Fruit fly (Drosophila melanogaster) whole organism, embryonic: ENCODE results near the gene hob.

Source experiments
- Bdp1 ChIP-seq: fragments of 200-800 bp; sonication (Bioruptor generic); optimal IDR thresholded peaks from 3 replicates; lab custom pipeline; 2016; ENCODE audit warnings: missing biosample characterization, missing genetic modification characterization
- Bgb ChIP-seq: fragments of 200-800 bp; sonication (Bioruptor generic); IDR thresholded peaks from 2 replicates; pipeline ENCODE4 v1.3.6; 2022; ENCODE audit warnings: missing biosample characterization, missing genetic modification characterization; ENCODE audit not compliant: partially characterized antibody
- BtbVII ChIP-seq: fragments of 200-800 bp; sonication (Bioruptor generic); optimal IDR thresholded peaks from 3 replicates; lab custom pipeline; 2017; ENCODE audit warnings: missing biosample characterization, mild to moderate bottlenecking, missing genetic modification characterization
- CG10366 ChIP-seq: fragments of 200-800 bp; sonication (Bioruptor generic); IDR thresholded peaks from 2 replicates; pipeline ENCODE4 v1.3.6; 2022; ENCODE audit warnings: missing biosample characterization, missing genetic modification characterization
- CG10959 ChIP-seq: fragments of 200-800 bp; sonication (Bioruptor generic); IDR thresholded peaks from 2 replicates; pipeline ENCODE4 v1.3.6; 2022; ENCODE audit warnings: missing biosample characterization, missing genetic modification characterization
- CG11085 ChIP-seq: fragments of 200-800 bp; sonication (Bioruptor generic); IDR thresholded peaks from 2 replicates; pipeline ENCODE4 v1.3.6; 2022; ENCODE audit warnings: missing biosample characterization, missing genetic modification characterization
- CG11456 ChIP-seq: fragments of 200-800 bp; sonication (Bioruptor generic); IDR thresholded peaks from 3 replicates; pipeline ENCODE4 v1.3.6; 2022; ENCODE audit warnings: missing biosample characterization, missing genetic modification characterization
- CG15514 ChIP-seq: fragments of 200-800 bp; sonication (Bioruptor generic); optimal IDR thresholded peaks from 3 replicates; lab custom pipeline; 2017; ENCODE audit warnings: missing biosample characterization, missing genetic modification characterization, mild to moderate bottlenecking, moderate library complexity, missing genetic modification reagents
- CG15696 ChIP-seq: fragments of 200-800 bp; sonication (Bioruptor generic); optimal IDR thresholded peaks from 2 replicates; lab custom pipeline; 2019; ENCODE audit warnings: missing biosample characterization, mild to moderate bottlenecking, missing genetic modification characterization, moderate library complexity
- CG1602 ChIP-seq: fragments of 200-800 bp; sonication (Bioruptor generic); optimal IDR thresholded peaks from 3 replicates; lab custom pipeline; 2016; ENCODE audit warnings: missing biosample characterization, missing genetic modification characterization
- CG1647 ChIP-seq: fragments of 200-800 bp; sonication (Bioruptor generic); optimal IDR thresholded peaks from 3 replicates; lab custom pipeline; 2016; ENCODE audit warnings: missing biosample characterization, missing genetic modification characterization
- CG16813 ChIP-seq: fragments of 200-800 bp; sonication (Bioruptor generic); IDR thresholded peaks from 3 replicates; pipeline ENCODE4 v1.3.6; 2022; ENCODE audit warnings: missing biosample characterization, missing genetic modification characterization; ENCODE audit not compliant: partially characterized antibody
- CG17568 ChIP-seq: fragments of 200-800 bp; sonication (Bioruptor generic); optimal IDR thresholded peaks from 2 replicates; lab custom pipeline; 2018; ENCODE audit warnings: missing biosample characterization, mild to moderate bottlenecking, missing genetic modification characterization, moderate library complexity
- CG17829 ChIP-seq: fragments of 200-800 bp; optimal IDR thresholded peaks from 2 replicates; lab custom pipeline; 2019; ENCODE audit warnings: missing biosample characterization, mild to moderate bottlenecking, missing genetic modification characterization, moderate library complexity
- CG1792 ChIP-seq: fragments of 200-800 bp; sonication (Bioruptor generic); optimal IDR thresholded peaks from 2 replicates; lab custom pipeline; 2016; ENCODE audit warnings: missing biosample characterization, missing genetic modification characterization
- CG1832 ChIP-seq: fragments of 200-800 bp; sonication (Bioruptor generic); optimal IDR thresholded peaks from 2 replicates; lab custom pipeline; 2017; ENCODE audit warnings: missing biosample characterization, mild to moderate bottlenecking, missing genetic modification characterization, inconsistent platforms
- CG2678 ChIP-seq: fragments of 200-800 bp; sonication (Bioruptor generic); optimal IDR thresholded peaks from 3 replicates; lab custom pipeline; 2019; ENCODE audit warnings: missing biosample characterization, mild to moderate bottlenecking, missing genetic modification characterization, moderate library complexity
- CG31388 ChIP-seq: fragments of 200-800 bp; sonication (Bioruptor generic); optimal IDR thresholded peaks from 2 replicates; lab custom pipeline; 2016; ENCODE audit warnings: missing biosample characterization, missing genetic modification characterization
- CG32532 ChIP-seq: fragments of 200-800 bp; sonication (Bioruptor generic); IDR thresholded peaks from 2 replicates; pipeline ENCODE4 v1.3.6; 2022; ENCODE audit warnings: missing biosample characterization, missing genetic modification characterization
- CG6254 ChIP-seq: fragments of 200-800 bp; sonication (Bioruptor generic); optimal IDR thresholded peaks from 3 replicates; lab custom pipeline; 2017; ENCODE audit warnings: mild to moderate bottlenecking, missing biosample characterization, missing genetic modification reagents, missing genetic modification characterization
- CG7745 ChIP-seq: fragments of 200-800 bp; sonication (Bioruptor generic); optimal IDR thresholded peaks from 2 replicates; lab custom pipeline; 2018; ENCODE audit warnings: missing biosample characterization, mild to moderate bottlenecking, missing genetic modification characterization, moderate library complexity
- CG7786 ChIP-seq: fragments of 200-800 bp; sonication (Bioruptor generic); optimal IDR thresholded peaks from 2 replicates; lab custom pipeline; 2016; ENCODE audit warnings: missing biosample characterization, missing genetic modification characterization
- CG9817 ChIP-seq: fragments of 200-800 bp; sonication (Bioruptor generic); optimal IDR thresholded peaks from 2 replicates; lab custom pipeline; 2018; ENCODE audit warnings: missing biosample characterization, mild to moderate bottlenecking, missing genetic modification characterization, moderate library complexity
- Dll ChIP-seq: fragments of 200-800 bp; sonication (Bioruptor generic); IDR thresholded peaks from 4 replicates; pipeline ENCODE4 v1.3.6; 2022; ENCODE audit warnings: missing biosample characterization, missing genetic modification characterization; ENCODE audit not compliant: partially characterized antibody
- ERR ChIP-seq: fragments of 200-800 bp; sonication (Bioruptor generic); optimal IDR thresholded peaks from 2 replicates; lab custom pipeline; 2016; ENCODE audit warnings: missing biosample characterization, missing genetic modification characterization
- GATAe ChIP-seq: fragments of 200-800 bp; sonication (Bioruptor generic); conservative IDR thresholded peaks from 2 replicates; pipeline ENCODE4 v1.3.6; 2022; ENCODE audit warnings: missing biosample characterization, missing genetic modification characterization
- HHEX ChIP-seq: fragments of 200-800 bp; sonication (Bioruptor generic); optimal IDR thresholded peaks from 3 replicates; lab custom pipeline; 2017; ENCODE audit warnings: missing biosample characterization, mild to moderate bottlenecking, missing genetic modification characterization, missing genetic modification reagents
- HLH4C ChIP-seq: fragments of 200-800 bp; sonication (Bioruptor generic); IDR thresholded peaks from 3 replicates; pipeline ENCODE4 v1.3.6; 2022; ENCODE audit warnings: missing biosample characterization, missing genetic modification characterization; ENCODE audit not compliant: partially characterized antibody
- Med ChIP-seq: fragments of 200-800 bp; sonication (Bioruptor generic); peaks from one replicate; lab custom pipeline; 2016; ENCODE audit warnings: missing biosample characterization, missing genetic modification characterization, mild to moderate bottlenecking, inconsistent platforms, moderate library complexity
- Nf-YC ChIP-seq: fragments of 200-800 bp; optimal IDR thresholded peaks from 3 replicates; lab custom pipeline; 2019; ENCODE audit warnings: missing biosample characterization, mild to moderate bottlenecking, missing genetic modification characterization, moderate library complexity
- PHDP ChIP-seq: fragments of 200-800 bp; sonication (Bioruptor generic); optimal IDR thresholded peaks from 3 replicates; lab custom pipeline; 2018; ENCODE audit warnings: missing biosample characterization, mild to moderate bottlenecking, missing genetic modification characterization, moderate library complexity
- Rx ChIP-seq: fragments of 200-800 bp; sonication (Bioruptor generic); IDR thresholded peaks from 2 replicates; pipeline ENCODE4 v1.3.6; 2022; ENCODE audit warnings: missing biosample characterization, missing genetic modification characterization
- Taf1 ChIP-seq: fragments of 200-800 bp; sonication (Bioruptor generic); IDR thresholded peaks from 2 replicates; pipeline ENCODE4 v1.3.6; 2022; ENCODE audit warnings: missing biosample characterization, missing genetic modification characterization
- abd-A ChIP-seq: fragments of 200-800 bp; sonication (Bioruptor generic); optimal IDR thresholded peaks from 3 replicates; lab custom pipeline; 2019; ENCODE audit warnings: missing biosample characterization, mild to moderate bottlenecking, missing genetic modification characterization, moderate library complexity
- bowl ChIP-seq: fragments of 200-800 bp; sonication (Bioruptor generic); IDR thresholded peaks from 2 replicates; pipeline ENCODE4 v1.3.6; 2022; ENCODE audit warnings: missing biosample characterization, missing genetic modification characterization
- chif ChIP-seq, 2 experiments: fragments of 200-800 bp; sonication (Bioruptor generic); optimal IDR thresholded peaks; 3 replicates each; lab custom pipeline; 2016; ENCODE audit warnings: missing biosample characterization in 2 of 2, missing genetic modification characterization in 2 of 2
- ci ChIP-seq: fragments of 200-800 bp; sonication (Bioruptor generic); IDR thresholded peaks from 3 replicates; pipeline ENCODE4 v1.3.6; 2022; ENCODE audit warnings: missing biosample characterization, missing genetic modification characterization
- crc ChIP-seq: fragments of 200-800 bp; sonication (Bioruptor generic); optimal IDR thresholded peaks from 2 replicates; lab custom pipeline; 2016; ENCODE audit warnings: missing biosample characterization, missing genetic modification characterization
- croc ChIP-seq: fragments of 200-800 bp; sonication (Bioruptor generic); conservative IDR thresholded peaks from 3 replicates; pipeline ENCODE4 v1.3.6; 2022; ENCODE audit warnings: missing biosample characterization, missing genetic modification characterization
- dati ChIP-seq: fragments of 200-800 bp; sonication (Bioruptor generic); IDR thresholded peaks from 2 replicates; pipeline ENCODE4 v1.3.6; 2022; ENCODE audit warnings: missing biosample characterization, missing genetic modification characterization
- esg ChIP-seq: fragments of 200-800 bp; sonication (Bioruptor generic); conservative IDR thresholded peaks from 2 replicates; pipeline ENCODE4 v1.3.6; 2022; ENCODE audit warnings: missing biosample characterization, missing genetic modification characterization
- gsb ChIP-seq: fragments of 200-800 bp; sonication (Bioruptor generic); IDR thresholded peaks from 2 replicates; pipeline ENCODE4 v1.3.6; 2022; ENCODE audit warnings: missing biosample characterization, missing genetic modification characterization
- jing ChIP-seq: fragments of 200-800 bp; sonication (Bioruptor generic); optimal IDR thresholded peaks from 2 replicates; lab custom pipeline; 2018; ENCODE audit warnings: missing biosample characterization, mild to moderate bottlenecking, missing genetic modification characterization
- lbe ChIP-seq: fragments of 200-800 bp; sonication (Bioruptor generic); optimal IDR thresholded peaks from 2 replicates; lab custom pipeline; 2016; ENCODE audit warnings: missing biosample characterization, mild to moderate bottlenecking, missing genetic modification characterization
- nerfin-2 ChIP-seq: fragments of 200-800 bp; sonication (Bioruptor generic); IDR thresholded peaks from 2 replicates; pipeline ENCODE4 v1.3.6; 2022; ENCODE audit warnings: missing biosample characterization, missing genetic modification characterization; ENCODE audit not compliant: partially characterized antibody
- salm ChIP-seq: fragments of 200-800 bp; sonication (Bioruptor generic); optimal IDR thresholded peaks from 2 replicates; lab custom pipeline; 2018; ENCODE audit warnings: missing biosample characterization, mild to moderate bottlenecking, missing genetic modification characterization
- sima ChIP-seq: fragments of 200-800 bp; sonication (Bioruptor generic); optimal IDR thresholded peaks from 2 replicates; lab custom pipeline; 2016; ENCODE audit warnings: missing biosample characterization, missing genetic modification characterization
- sr ChIP-seq: fragments of 200-800 bp; sonication (Bioruptor generic); IDR thresholded peaks from 3 replicates; pipeline ENCODE4 v1.3.6; 2022; ENCODE audit warnings: missing biosample characterization, missing genetic modification characterization
- unpg ChIP-seq: fragments of 200-800 bp; sonication (Bioruptor generic); optimal IDR thresholded peaks from 3 replicates; lab custom pipeline; 2018; ENCODE audit warnings: missing biosample characterization, mild to moderate bottlenecking, missing genetic modification characterization, moderate library complexity
- vvl ChIP-seq: fragments of 200-800 bp; sonication (Bioruptor generic); IDR thresholded peaks from 2 replicates; pipeline ENCODE4 v1.3.6; 2022; ENCODE audit warnings: missing biosample characterization, missing genetic modification characterization

hob gene

dm6 chr3L:3192912-3193311, 25.8 kb downstream of the hob start, which contains the start of gene Hsp83 (continued):
- TF ChIP-seq croc (GFP tag; lab: Robert Waterston, UW) (peak; percentile 46), CG17568 (GFP tag; lab: Kevin White, UChicago) (peak; percentile 99), CG2678 (tag; lab: Kevin White, UChicago) (peak; percentile 91), CG11456 (GFP tag; lab: Robert Waterston, UW) (peak; percentile 96), CG10959 (GFP tag; lab: Robert Waterston, UW) (peak; percentile 81), Nf-YC (tag; lab: Kevin White, UChicago) (peak; percentile 86), chif (GFP tag; optimal IDR thresholded peaks at IDR 0.05; lab: Kevin White, UChicago) (peak; percentile 81 to 91), CG31388 (GFP tag; lab: Kevin White, UChicago) (peak; percentile 58), CG15696 (tag; lab: Kevin White, UChicago) (peak; percentile 36), ERR (GFP tag; lab: Kevin White, UChicago) (peak; percentile 84), crc (GFP tag; lab: Kevin White, UChicago) (peak; percentile 94), sima (GFP tag; lab: Kevin White, UChicago) (peak; percentile 92), CG1792 (GFP tag; lab: Kevin White, UChicago) (peak; percentile 87), HHEX (peak; percentile 99), bowl (GFP tag; lab: Robert Waterston, UW) (peak; percentile 81; the same call in 1 of the 2 replicates), BtbVII (GFP tag; lab: Kevin White, UChicago) (peak; percentile 99), dati (GFP tag; lab: Robert Waterston, UW) (peak; percentile 88), CG11085 (GFP tag; lab: Robert Waterston, UW) (peak; percentile 87), salm (tag; lab: Kevin White, UChicago) (peak; percentile 89), CG6254 (GFP tag; lab: Kevin White, UChicago) (peak; percentile 95), CG1832 (no peak), ci (GFP tag; lab: Robert Waterston, UW) (peak; percentile 99), CG7745 (tag; lab: Kevin White, UChicago) (peak; percentile 80), lbe (GFP tag; lab: Kevin White, UChicago) (peak; percentile 95), PHDP (peak; percentile 98), GATAe (GFP tag; lab: Robert Waterston, UW) (no peak; the same call in 1 of the 2 replicates), gsb (GFP tag; lab: Robert Waterston, UW) (peak; percentile 83), unpg (GFP tag; lab: Kevin White, UChicago) (peak; percentile 94), CG9817 (tag; lab: Kevin White, UChicago) (peak; percentile 88), Dll (GFP tag; lab: Robert Waterston, UW) (no peak), vvl (GFP tag; lab: Robert Waterston, UW) (peak; percentile 97), CG1602 (GFP tag; lab: Kevin White, UChicago) (peak; percentile 52), CG32532 (GFP tag; lab: Robert Waterston, UW) (peak; percentile 95), CG17829 (tag; lab: Kevin White, UChicago) (peak; percentile 90), jing (peak; percentile 79), Bdp1 (GFP tag; lab: Kevin White, UChicago) (peak; percentile 89), sr (GFP tag; lab: Robert Waterston, UW) (peak; percentile 96), Bgb (GFP tag; lab: Robert Waterston, UW) (peak; percentile 36; the same call in 1 of the 2 replicates), CG16813 (no peak), Med (GFP tag; lab: Kevin White, UChicago) (peak; percentile 100), HLH4C (GFP tag; lab: Robert Waterston, UW) (no peak), abd-A (no peak), nerfin-2 (no peak), CG15514 (no peak), CG7786 (GFP tag; lab: Kevin White, UChicago) (peak; percentile 89), Rx (GFP tag; lab: Robert Waterston, UW) (peak; percentile 91), CG1647 (GFP tag; lab: Kevin White, UChicago) (peak; percentile 93), Taf1 (peak; percentile 71), CG10366 (GFP tag; lab: Robert Waterston, UW) (peak; percentile 85), esg (GFP tag; lab: Robert Waterston, UW) (peak; percentile 63)
